Worm (Caenorhabditis elegans) whole organism, dauer: ENCODE measurements around the gene sre-24.

ENCODE experiments used
- unc-62 ChIP-seq: sonication (generic microtip); optimal IDR thresholded peaks from 2 replicates; lab custom pipeline; 2017; ENCODE audit warnings: missing biosample characterization, missing genetic modification reagents, missing genetic modification characterization

The sre-24 gene

DNA sequence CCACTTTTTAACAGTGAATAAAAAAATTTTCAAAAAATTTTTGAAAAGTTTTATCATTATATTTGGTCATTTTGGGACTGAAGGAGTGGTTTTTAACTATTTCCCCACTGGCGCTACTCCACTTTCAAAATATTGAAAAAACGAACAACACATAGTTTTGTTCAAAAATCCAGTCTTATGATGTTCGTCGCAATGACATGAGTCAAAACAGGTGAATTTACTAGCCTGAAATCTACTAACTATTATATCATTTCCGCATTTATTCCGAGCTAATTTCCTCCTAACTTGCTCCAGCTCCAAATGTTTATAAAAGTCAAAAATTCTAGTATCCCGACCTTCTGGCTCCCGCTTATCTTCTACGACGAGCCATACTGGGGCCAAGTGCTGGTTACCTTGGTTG, at the start of gene sre-24:
TSS of gene sre-24 (plus strand) at position 301 of the 400 bp plus-strand sequence.
- TF ChIP-seq unc-62 (GFP tag; lab: Kevin White, UChicago), result no peak

DNA sequence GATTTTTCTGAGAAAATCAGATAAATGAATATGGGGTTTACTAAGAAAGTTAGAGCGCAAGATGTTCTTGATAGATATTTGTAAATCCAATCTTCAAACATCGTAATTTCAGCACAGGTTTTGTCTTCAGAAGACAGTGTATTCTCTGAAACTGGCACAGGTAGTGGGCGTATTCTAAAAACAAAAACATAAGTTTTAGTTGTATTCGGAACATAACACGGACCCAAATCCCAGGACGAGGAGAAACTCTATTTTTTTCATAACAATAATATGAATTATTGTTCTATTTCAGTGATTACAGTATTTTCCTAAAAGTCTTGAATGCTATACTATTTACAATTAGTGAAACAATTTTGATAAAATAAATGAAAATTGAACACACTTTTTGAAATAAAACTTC, 48.0 kb upstream of the sre-24 start, which contains the start of gene srj-45:
TSS of gene srj-45 (minus strand) at position 101 of the 400 bp plus-strand sequence.
- no peak for TF ChIP-seq unc-62 (GFP tag; lab: Kevin White, UChicago)

DNA sequence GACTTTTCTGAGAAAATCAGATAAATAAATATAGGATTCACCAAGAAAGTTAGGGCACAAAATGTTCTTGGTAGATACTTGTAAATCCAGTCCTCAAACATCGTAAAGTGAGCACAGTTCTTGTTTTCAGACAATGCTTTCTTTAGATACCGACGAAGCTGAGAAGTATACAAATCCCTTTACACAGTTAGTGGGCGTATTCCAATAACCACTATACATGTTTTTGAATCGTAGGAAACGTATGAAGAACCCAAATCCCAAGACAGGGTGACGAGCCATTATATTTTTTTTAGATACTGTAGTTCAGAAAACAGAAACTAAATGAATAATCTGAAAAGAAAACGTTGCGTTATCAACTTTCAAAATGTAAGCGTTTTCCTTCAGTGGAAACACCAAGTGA, 38.7 kb upstream of the sre-24 start, which contains the start of gene srj-44:
TSS of gene srj-44 (minus strand) at position 101 of the 400 bp plus-strand sequence.
- no peak for TF ChIP-seq unc-62 (GFP tag; lab: Kevin White, UChicago)

DNA sequence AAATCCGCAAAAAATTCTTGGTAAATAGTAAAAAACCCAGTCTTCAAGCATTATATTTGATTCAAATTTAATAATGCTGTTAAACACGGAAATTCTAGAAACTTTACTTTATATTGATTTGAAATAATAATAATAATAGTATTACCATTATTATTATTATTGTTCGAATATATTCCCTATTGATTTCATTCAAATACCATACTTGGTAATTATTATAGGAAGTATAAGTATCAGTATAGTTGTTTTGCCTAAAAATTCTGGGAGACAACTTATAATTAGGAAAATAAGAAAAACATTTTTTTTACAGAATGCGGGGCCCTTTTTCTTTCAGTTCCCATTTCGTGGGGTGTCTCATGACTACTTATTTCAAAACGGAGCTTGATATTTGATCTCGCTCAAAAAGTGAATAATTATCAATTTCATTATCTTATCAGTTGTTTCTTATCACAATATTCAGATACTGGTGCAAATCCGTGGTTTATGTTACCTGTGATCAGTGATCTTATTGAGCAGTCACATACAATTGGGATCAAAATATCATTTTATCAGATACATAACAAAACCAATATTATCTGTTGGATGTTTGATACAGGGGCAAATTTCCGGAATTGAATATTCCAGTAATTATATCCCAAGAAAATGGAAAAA, 36.1 kb upstream of the sre-24 start, which contains the start of gene srj-49:
TSS of gene srj-49 (minus strand) at position 51 of the 648 bp plus-strand sequence.
- no peak for TF ChIP-seq unc-62 (GFP tag; lab: Kevin White, UChicago)

DNA sequence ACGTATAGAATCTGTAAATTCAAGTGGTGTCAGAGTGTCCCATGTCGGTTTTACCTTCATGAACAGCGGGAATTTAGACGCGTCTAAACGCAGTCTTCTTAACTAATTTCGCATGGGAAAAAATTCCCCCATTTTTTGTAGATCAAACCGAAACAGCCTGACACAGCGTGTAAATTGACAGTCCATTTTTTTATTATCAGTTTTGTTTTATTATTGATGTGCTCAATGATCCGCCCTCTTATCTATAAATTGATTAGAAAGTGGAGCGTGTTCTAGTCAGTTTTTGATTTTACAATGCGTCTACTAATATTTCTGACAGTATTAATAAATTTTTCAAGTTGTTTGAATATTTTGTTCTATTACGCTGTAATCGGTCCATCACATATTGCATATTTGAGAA, 35.4 kb upstream of the sre-24 start, which contains the start of gene ugt-53:
TSS of gene ugt-53 (plus strand) at position 273 of the 400 bp plus-strand sequence.
- TF ChIP-seq unc-62 (GFP tag; lab: Kevin White, UChicago), result no peak

DNA sequence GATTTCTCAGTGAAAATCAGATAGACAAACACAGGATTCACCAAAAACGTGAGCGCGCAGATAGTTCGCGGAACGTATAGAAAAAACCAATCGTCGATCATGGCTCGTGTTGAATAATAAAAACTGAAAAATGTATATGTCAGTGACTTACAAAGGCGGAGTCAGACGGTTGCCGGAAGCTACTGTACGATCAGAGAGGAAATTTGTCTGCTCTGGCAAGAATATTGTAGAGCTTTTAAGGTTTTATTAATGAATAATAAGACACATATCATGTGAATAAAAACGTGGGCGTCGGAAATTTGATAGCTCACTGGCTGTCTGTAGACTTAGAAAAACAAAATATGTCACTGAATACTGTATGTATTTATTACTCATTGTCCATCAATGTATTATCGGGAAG, 29.0 kb upstream of the sre-24 start, which contains the start of gene srj-57:
TSS of gene srj-57 (minus strand) at position 101 of the 400 bp plus-strand sequence.
- no peak for TF ChIP-seq unc-62 (GFP tag; lab: Kevin White, UChicago)

DNA sequence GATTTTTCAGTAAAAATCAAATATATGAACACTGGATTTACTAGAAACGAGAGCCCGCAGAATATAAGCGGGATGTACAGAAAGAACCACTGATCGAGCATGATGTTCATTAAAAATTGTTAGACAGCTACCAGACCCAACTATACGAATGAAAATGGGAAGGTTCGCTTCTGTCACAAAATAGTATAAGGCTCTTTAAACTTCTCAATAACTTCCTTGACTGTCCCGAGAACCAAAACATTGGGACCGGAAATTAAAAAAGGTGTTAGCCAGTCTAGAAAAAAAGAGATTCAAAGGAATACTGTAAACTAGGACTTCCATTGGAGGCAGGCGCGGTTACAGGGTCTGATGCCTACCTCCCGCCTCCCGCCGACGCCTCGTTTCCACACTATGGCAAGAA, 26.7 kb upstream of the sre-24 start, which contains the start of gene srj-55:
TSS of gene srj-55 (minus strand) at position 101 of the 400 bp plus-strand sequence.
- no peak for TF ChIP-seq unc-62 (GFP tag; lab: Kevin White, UChicago)

DNA sequence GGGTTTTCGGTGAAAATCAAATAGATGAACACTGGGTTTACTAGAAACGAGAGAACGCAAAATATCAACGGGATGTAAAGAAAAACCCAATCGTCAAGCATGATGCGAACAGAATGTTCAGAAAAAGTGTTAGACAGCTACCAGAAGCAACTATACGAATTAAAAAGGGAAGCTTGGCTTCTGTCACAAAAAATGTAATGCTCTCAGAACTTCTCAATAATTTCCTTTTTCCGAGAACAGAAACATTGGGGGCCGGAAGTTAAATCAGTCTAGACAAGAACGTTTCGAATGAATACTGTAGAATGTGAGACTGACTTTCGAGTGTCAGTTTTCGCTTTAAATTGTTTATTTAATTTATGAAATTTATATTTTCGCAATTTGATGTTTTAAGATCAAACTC, 24.8 kb upstream of the sre-24 start, which contains the start of gene srj-54:
TSS of gene srj-54 (minus strand) at position 101 of the 400 bp plus-strand sequence.
- TF ChIP-seq unc-62 (GFP tag; lab: Kevin White, UChicago), result no peak

DNA sequence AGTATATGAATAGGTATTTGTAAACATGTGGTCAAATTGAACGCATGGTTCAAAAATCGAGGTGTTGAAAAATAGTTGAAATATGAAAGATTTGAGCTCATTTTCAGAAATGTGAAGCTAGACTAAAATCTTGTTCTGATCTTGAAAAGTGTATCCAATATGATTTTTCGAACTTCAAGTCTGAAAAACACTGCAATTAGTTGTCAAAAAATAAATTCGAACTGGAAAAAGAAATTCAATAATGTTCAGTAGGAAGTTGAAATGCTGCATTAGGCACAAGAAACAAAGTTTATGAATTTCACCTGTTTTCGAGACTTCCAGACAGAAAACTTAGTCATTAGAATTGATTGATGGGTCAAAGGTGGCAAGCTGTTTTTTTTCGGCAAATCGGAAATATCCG, 23.0 kb upstream of the sre-24 start, which contains the start of gene srh-270:
TSS of gene srh-270 (minus strand) at position 101 of the 400 bp plus-strand sequence.
- no peak for TF ChIP-seq unc-62 (GFP tag; lab: Kevin White, UChicago)

DNA sequence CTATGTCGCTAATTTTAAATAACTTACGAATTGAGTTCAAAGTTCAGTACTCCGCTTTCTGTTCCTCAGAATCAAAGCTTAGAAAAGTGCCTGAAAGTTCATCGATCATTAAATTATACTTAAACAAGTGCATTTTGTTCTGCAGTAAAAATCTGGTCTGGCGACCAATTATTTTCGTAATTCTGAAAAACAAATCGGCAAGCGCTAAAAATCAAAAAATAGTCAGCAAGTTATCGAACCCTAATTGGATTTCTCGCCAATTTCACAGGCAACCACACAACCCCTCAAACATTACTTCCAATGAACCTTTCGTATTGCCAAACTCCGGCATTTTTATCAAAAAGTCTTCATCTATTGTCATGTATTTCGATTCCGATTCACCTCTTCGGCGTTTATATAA, 21.5 kb upstream of the sre-24 start, which contains the start of gene srh-272:
TSS of gene srh-272 (plus strand) at position 301 of the 400 bp plus-strand sequence.
- TF ChIP-seq unc-62 (GFP tag; lab: Kevin White, UChicago), result no peak

DNA sequence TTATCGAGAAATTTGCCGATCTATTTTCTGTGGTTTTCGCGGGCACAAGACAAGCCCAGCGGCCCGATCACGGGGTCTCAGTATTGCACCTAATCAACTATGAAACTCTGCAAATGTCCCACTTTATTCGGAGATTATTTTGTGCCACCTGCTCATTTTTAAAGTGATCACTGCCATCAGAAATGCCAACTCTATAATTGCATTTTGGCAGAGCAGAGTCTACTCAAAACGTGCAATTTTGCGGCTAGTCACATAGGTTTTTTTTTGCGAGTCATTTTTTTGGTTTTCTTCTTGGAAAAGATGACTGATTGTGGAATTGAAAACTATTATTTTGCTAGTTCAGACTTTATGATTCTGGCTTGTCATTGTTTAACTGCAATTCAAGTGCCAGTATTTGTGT, 19.6 kb upstream of the sre-24 start, which contains the start of gene srh-240:
TSS of gene srh-240 (plus strand) at position 301 of the 400 bp plus-strand sequence.
- no peak for TF ChIP-seq unc-62 (GFP tag; lab: Kevin White, UChicago)

DNA sequence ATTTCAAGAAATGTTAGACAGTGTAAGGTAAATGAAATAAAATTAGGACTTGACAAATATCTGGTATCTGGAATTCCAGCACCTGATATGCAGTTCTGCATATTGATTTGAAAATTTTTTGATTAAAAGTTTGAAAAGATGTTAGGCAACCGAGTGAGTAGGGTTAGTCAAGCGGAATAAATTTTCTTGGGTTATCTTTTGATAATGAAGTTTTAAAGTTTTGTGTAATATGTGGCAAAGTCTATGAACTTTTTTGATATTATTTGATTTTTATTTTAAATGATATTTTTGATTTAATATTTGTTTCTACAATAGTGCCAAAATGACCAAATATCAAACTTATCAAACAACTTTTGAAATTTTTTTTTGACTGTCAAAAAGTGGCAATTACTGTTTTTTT, 15.0 kb upstream of the sre-24 start, which contains the start of gene srh-241:
TSS of gene srh-241 (minus strand) at position 101 of the 400 bp plus-strand sequence.
- TF ChIP-seq unc-62 (GFP tag; lab: Kevin White, UChicago), result no peak

DNA sequence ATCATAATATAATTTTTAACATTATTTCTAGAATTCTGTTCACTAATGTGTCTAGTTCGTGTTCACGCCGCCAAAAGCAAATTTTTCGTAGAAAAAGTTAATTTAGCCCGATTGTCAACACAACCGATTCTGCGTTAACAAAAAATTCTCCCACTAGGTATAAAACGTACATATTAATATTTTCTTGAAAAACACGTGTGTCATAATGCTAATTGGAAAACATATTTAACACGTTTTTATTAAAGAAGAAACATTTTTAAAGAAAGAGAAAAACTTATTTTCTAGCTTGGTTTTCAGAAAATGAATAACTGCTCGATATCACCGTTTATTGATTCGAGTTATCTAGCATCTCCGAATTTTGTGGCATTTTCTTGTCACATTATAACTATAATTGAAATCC, 14.4 kb upstream of the sre-24 start, which contains the start of gene srh-243:
TSS of gene srh-243 (plus strand) at position 301 of the 400 bp plus-strand sequence.
- no peak for TF ChIP-seq unc-62 (GFP tag; lab: Kevin White, UChicago)

DNA sequence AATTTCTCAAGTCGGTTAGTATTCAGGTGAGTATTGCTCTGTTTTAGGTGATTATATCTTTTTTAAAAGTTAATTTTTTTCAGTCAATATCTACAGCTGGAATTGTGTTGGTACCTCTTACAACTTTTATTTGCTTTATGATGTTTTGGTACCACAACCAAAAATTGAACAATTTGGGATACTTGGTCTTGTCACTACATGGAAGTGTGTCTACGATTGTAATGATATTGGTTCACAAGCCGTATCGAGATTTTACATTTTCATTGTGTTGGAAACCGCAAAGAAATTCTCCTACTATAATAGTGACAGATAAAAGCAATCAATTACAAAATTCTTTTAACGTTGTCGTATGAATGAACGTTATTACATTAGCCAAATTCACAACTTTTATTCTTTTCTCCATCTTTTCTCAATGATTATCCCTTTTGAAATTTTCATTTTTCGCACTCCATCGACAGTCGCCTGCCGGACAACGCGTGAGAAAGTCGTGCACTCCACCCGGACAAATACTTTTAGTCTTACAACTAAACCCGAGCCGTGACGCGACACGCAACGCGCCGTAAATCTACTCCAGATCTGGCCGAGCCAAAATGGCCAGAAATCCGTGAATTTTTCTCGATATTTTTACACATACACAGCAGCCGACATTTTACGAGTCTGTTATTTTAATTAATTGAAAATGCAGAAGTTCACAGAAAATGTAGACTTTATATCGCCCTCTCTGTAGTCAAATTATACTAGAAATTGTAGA, 12.6 kb upstream of the sre-24 start:
- no peak for TF ChIP-seq unc-62 (GFP tag; lab: Kevin White, UChicago)

DNA sequence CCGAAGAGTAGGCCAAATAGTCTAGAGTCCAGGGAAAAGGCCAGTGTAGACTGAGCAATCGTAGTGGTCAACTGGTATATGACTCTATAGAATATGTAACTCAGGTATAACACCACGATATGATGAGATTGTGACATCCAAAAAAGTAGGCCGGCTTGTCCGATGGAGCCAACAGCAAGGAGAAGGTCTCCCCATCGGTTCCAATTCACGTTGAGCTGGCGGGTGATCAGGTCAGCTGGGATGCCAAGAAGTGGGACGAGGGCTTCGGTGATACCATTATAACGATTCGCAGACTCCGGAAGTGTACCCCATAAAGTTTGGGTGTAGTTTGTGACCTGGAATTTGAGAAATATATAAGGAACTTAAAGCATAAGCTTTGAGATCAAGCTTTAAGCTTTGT, 11.6 kb upstream of the sre-24 start:
- no peak for TF ChIP-seq unc-62 (GFP tag; lab: Kevin White, UChicago)

DNA sequence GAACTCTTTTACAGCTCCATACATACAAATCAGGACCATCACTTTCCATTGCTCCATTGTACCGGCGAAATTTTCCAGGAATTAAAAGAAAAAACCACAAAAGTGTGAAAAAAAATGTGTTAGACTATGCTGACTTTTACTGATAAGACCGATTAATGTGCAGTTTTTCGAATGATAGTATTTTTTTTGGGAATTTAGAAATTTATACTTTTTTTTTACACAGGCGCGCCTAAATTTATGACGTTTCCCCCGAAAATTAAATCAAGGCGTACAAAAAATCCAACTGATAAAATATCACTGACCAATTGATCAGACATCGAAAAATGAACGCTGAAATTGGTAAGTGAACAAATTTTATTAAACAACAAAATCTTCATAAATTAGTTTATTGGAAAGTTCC, 9.1 kb upstream of the sre-24 start, which contains the start of gene folt-2:
TSS of gene folt-2 (minus strand) at position 179 of the 400 bp plus-strand sequence.
- no peak for TF ChIP-seq unc-62 (GFP tag; lab: Kevin White, UChicago)
